Fruit fly (Drosophila melanogaster) whole organism, embryonic: Measurements from ENCODE around the gene Osi12.

Source experiments
- Aef1 ChIP-seq: fragments of 200-800 bp; sonication (Bioruptor generic); IDR thresholded peaks from 3 replicates; pipeline ENCODE4 v1.3.6; 2022; ENCODE audit warnings: missing biosample characterization, missing genetic modification characterization
- Awh ChIP-seq: fragments of 200-800 bp; sonication (Bioruptor generic); IDR thresholded peaks from 2 replicates; pipeline ENCODE4, ENCODE4 v1.3.6; 2022; ENCODE audit warnings: missing biosample characterization, missing genetic modification characterization
- CG10147 ChIP-seq: fragments of 200-800 bp; sonication (Bioruptor generic); optimal IDR thresholded peaks from 2 replicates; lab custom pipeline; 2019; ENCODE audit warnings: missing biosample characterization, mild to moderate bottlenecking, missing genetic modification characterization, moderate library complexity
- CG10209 ChIP-seq: fragments of 200-800 bp; sonication (Bioruptor generic); optimal IDR thresholded peaks from 3 replicates; lab custom pipeline; 2017; ENCODE audit warnings: missing biosample characterization, mild to moderate bottlenecking, missing genetic modification characterization, missing genetic modification reagents
- CG10543 ChIP-seq: fragments of 200-800 bp; sonication (Bioruptor generic); optimal IDR thresholded peaks from 3 replicates; lab custom pipeline; 2017; ENCODE audit warnings: missing biosample characterization, mild to moderate bottlenecking, missing genetic modification characterization, moderate library complexity
- CG10979 ChIP-seq: fragments of 200-800 bp; sonication (Bioruptor generic); optimal IDR thresholded peaks from 2 replicates; lab custom pipeline; 2018; ENCODE audit warnings: missing biosample characterization, mild to moderate bottlenecking, missing genetic modification characterization, moderate library complexity
- CG11504 ChIP-seq: fragments of 200-800 bp; sonication (Bioruptor generic); optimal IDR thresholded peaks from 3 replicates; lab custom pipeline; 2019; ENCODE audit warnings: missing biosample characterization, mild to moderate bottlenecking, missing genetic modification characterization, moderate library complexity
- CG13775 ChIP-seq: fragments of 200-800 bp; sonication (Bioruptor generic); optimal IDR thresholded peaks from 3 replicates; lab custom pipeline; 2017; ENCODE audit warnings: missing biosample characterization, mild to moderate bottlenecking, missing genetic modification characterization
- CG17802 ChIP-seq: fragments of 200-800 bp; sonication (Bioruptor generic); optimal IDR thresholded peaks from 2 replicates; lab custom pipeline; 2018; ENCODE audit warnings: missing biosample characterization, mild to moderate bottlenecking, missing genetic modification characterization, moderate library complexity
- CG17829 ChIP-seq: fragments of 200-800 bp; optimal IDR thresholded peaks from 2 replicates; lab custom pipeline; 2019; ENCODE audit warnings: missing biosample characterization, mild to moderate bottlenecking, missing genetic modification characterization, moderate library complexity
- CG1792 ChIP-seq: fragments of 200-800 bp; sonication (Bioruptor generic); optimal IDR thresholded peaks from 2 replicates; lab custom pipeline; 2016; ENCODE audit warnings: missing biosample characterization, missing genetic modification characterization
- CG18262 ChIP-seq: fragments of 200-800 bp; optimal IDR thresholded peaks from 3 replicates; lab custom pipeline; 2019; ENCODE audit warnings: missing biosample characterization, mild to moderate bottlenecking, missing genetic modification characterization, moderate library complexity
- CG2116 ChIP-seq: fragments of 200-800 bp; sonication (Bioruptor generic); optimal IDR thresholded peaks from 3 replicates; lab custom pipeline; 2018; ENCODE audit warnings: missing biosample characterization, mild to moderate bottlenecking, missing genetic modification characterization
- CG2120 ChIP-seq: fragments of 200-800 bp; sonication (Bioruptor generic); optimal IDR thresholded peaks from 3 replicates; lab custom pipeline; 2016; ENCODE audit warnings: missing biosample characterization, missing genetic modification characterization
- CG2202 ChIP-seq: fragments of 200-800 bp; sonication (Bioruptor generic); optimal IDR thresholded peaks from 2 replicates; lab custom pipeline; 2018; ENCODE audit warnings: missing biosample characterization, mild to moderate bottlenecking, missing genetic modification characterization
- CG31224 ChIP-seq: fragments of 200-800 bp; sonication (Bioruptor generic); IDR thresholded peaks from 2 replicates; pipeline ENCODE4 v1.3.6; 2022; ENCODE audit warnings: missing biosample characterization, missing genetic modification characterization
- CG31441 ChIP-seq: fragments of 200-800 bp; sonication (Bioruptor generic); IDR thresholded peaks from 2 replicates; pipeline ENCODE4 v1.3.6; 2022; ENCODE audit warnings: missing biosample characterization, missing genetic modification characterization
- CG4424 ChIP-seq: fragments of 200-800 bp; sonication (Bioruptor generic); optimal IDR thresholded peaks from 3 replicates; lab custom pipeline; 2016; ENCODE audit warnings: missing biosample characterization, missing genetic modification characterization
- CG6175 ChIP-seq: fragments of 200-800 bp; sonication (Bioruptor generic); IDR thresholded peaks from 3 replicates; pipeline ENCODE4 v1.3.6; 2022; ENCODE audit warnings: missing biosample characterization, missing genetic modification characterization
- CG6689 ChIP-seq: fragments of 200-800 bp; sonication (Bioruptor generic); IDR thresholded peaks from 2 replicates; pipeline ENCODE4 v1.3.6; 2022; ENCODE audit warnings: missing biosample characterization, missing genetic modification characterization
- CG7357 ChIP-seq: fragments of 200-800 bp; sonication (Bioruptor generic); IDR thresholded peaks from 3 replicates; pipeline ENCODE4 v1.3.6; 2022; ENCODE audit warnings: missing biosample characterization, missing genetic modification characterization
- CG8281 ChIP-seq: fragments of 200-800 bp; sonication (Bioruptor generic); optimal IDR thresholded peaks from 2 replicates; lab custom pipeline; 2018; ENCODE audit warnings: missing biosample characterization, mild to moderate bottlenecking, missing genetic modification characterization, moderate library complexity
- Dip3 ChIP-seq: fragments of 200-800 bp; sonication (Bioruptor generic); optimal IDR thresholded peaks from 3 replicates; lab custom pipeline; 2016; ENCODE audit warnings: missing biosample characterization, missing genetic modification characterization
- Doc3 ChIP-seq: fragments of 200-800 bp; sonication (Bioruptor generic); IDR thresholded peaks from 3 replicates; pipeline ENCODE4 v1.3.6; 2022; ENCODE audit warnings: missing biosample characterization, missing genetic modification characterization; ENCODE audit not compliant: partially characterized antibody
- E2f1 ChIP-seq: fragments of 200-800 bp; sonication (Bioruptor generic); IDR thresholded peaks from 2 replicates; pipeline ENCODE4 v1.3.6; 2022; ENCODE audit warnings: missing biosample characterization, missing genetic modification characterization
- HLH54F ChIP-seq: fragments of 200-800 bp; sonication (Bioruptor generic); optimal IDR thresholded peaks from 3 replicates; lab custom pipeline; 2016; ENCODE audit warnings: missing biosample characterization, missing genetic modification characterization
- Hmx ChIP-seq: fragments of 200-800 bp; sonication (Bioruptor generic); optimal IDR thresholded peaks from 2 replicates; lab custom pipeline; 2016; ENCODE audit warnings: missing biosample characterization, missing genetic modification characterization
- Hr51 ChIP-seq, 2 experiments: fragments of 200-800 bp; sonication (Bioruptor generic); optimal IDR thresholded peaks; 2 replicates in 1 of 2; 3 replicates in 1 of 2; lab custom pipeline; 2016 to 2018; ENCODE audit warnings: missing biosample characterization in 2 of 2, missing genetic modification characterization in 2 of 2, mild to moderate bottlenecking in 1 of 2, moderate library complexity in 1 of 2
- MBD-R2 ChIP-seq: fragments of 200-800 bp; sonication (Bioruptor generic); IDR thresholded peaks from 2 replicates; pipeline ENCODE4 v1.3.6; 2022; ENCODE audit warnings: missing biosample characterization, missing genetic modification characterization
- Mes4 ChIP-seq: fragments of 200-800 bp; sonication (Bioruptor generic); optimal IDR thresholded peaks from 2 replicates; lab custom pipeline; 2016; ENCODE audit warnings: missing biosample characterization, missing genetic modification characterization
- Sox102F ChIP-seq: fragments of 200-800 bp; sonication (Bioruptor generic); optimal IDR thresholded peaks from 2 replicates; lab custom pipeline; 2018; ENCODE audit warnings: missing biosample characterization, mild to moderate bottlenecking, missing genetic modification characterization, moderate library complexity
- Ssrp ChIP-seq: fragments of 200-800 bp; sonication (Bioruptor generic); optimal IDR thresholded peaks from 2 replicates; lab custom pipeline; 2018; ENCODE audit warnings: missing biosample characterization, mild to moderate bottlenecking, missing genetic modification characterization, moderate library complexity
- aop ChIP-seq: fragments of 200-800 bp; sonication (Bioruptor generic); IDR thresholded peaks from 2 replicates; pipeline ENCODE4 v1.3.6; 2022; ENCODE audit warnings: missing biosample characterization, missing genetic modification characterization
- chn ChIP-seq: fragments of 200-800 bp; sonication (Bioruptor generic); optimal IDR thresholded peaks from 2 replicates; lab custom pipeline; 2016; ENCODE audit warnings: missing biosample characterization, missing genetic modification characterization
- crp ChIP-seq, 2 experiments: fragments of 200-800 bp; sonication (Bioruptor generic); optimal IDR thresholded peaks; 2 replicates in 1 of 2; 3 replicates in 1 of 2; lab custom pipeline; 2017; ENCODE audit warnings: missing biosample characterization in 2 of 2, missing genetic modification characterization in 2 of 2, mild to moderate bottlenecking in 1 of 2, moderate library complexity in 1 of 2
- dm ChIP-seq: fragments of 200-800 bp; sonication (Bioruptor generic); optimal IDR thresholded peaks from 3 replicates; lab custom pipeline; 2016; ENCODE audit warnings: missing biosample characterization, missing genetic modification characterization
- en ChIP-seq: fragments of 200-800 bp; sonication (Bioruptor generic); optimal IDR thresholded peaks from 2 replicates; lab custom pipeline; 2016; ENCODE audit warnings: missing biosample characterization, missing genetic modification characterization
- eve ChIP-seq, 2 experiments: fragments of >200 bp; optimal IDR thresholded peaks; 2 replicates each; lab custom pipeline; 2017; ENCODE audit warnings: missing biosample characterization in 2 of 2, missing genetic modification characterization in 2 of 2
- fd3F ChIP-seq: fragments of 200-800 bp; sonication (Bioruptor generic); optimal IDR thresholded peaks from 2 replicates; lab custom pipeline; 2018; ENCODE audit warnings: missing biosample characterization, mild to moderate bottlenecking, missing genetic modification characterization, moderate library complexity
- gcm2 ChIP-seq: fragments of 200-800 bp; sonication (Bioruptor generic); optimal IDR thresholded peaks from 2 replicates; lab custom pipeline; 2016; ENCODE audit warnings: missing biosample characterization, missing genetic modification characterization
- hb ChIP-seq: fragments of 200-800 bp; sonication (Bioruptor generic); IDR thresholded peaks from 3 replicates; pipeline ENCODE4 v1.3.6; 2022; ENCODE audit warnings: missing biosample characterization, missing genetic modification characterization; ENCODE audit not compliant: partially characterized antibody
- ind ChIP-seq: fragments of 200-800 bp; sonication (Bioruptor generic); optimal IDR thresholded peaks from 3 replicates; lab custom pipeline; 2016; ENCODE audit warnings: missing biosample characterization, missing genetic modification characterization
- inv ChIP-seq: fragments of 200-800 bp; sonication (Bioruptor generic); IDR thresholded peaks from 2 replicates; pipeline ENCODE4 v1.3.6; 2022; ENCODE audit warnings: missing biosample characterization, missing genetic modification characterization; ENCODE audit not compliant: partially characterized antibody
- ken ChIP-seq: fragments of 200-800 bp; sonication (Bioruptor generic); IDR thresholded peaks from 3 replicates; pipeline ENCODE4 v1.3.6; 2022; ENCODE audit warnings: missing biosample characterization, missing genetic modification characterization
- luna ChIP-seq: fragments of 200-800 bp; sonication (Bioruptor generic); optimal IDR thresholded peaks from 2 replicates; lab custom pipeline; 2016; ENCODE audit warnings: missing biosample characterization, missing genetic modification characterization
- onecut ChIP-seq: fragments of 200-800 bp; sonication (Bioruptor generic); IDR thresholded peaks from 2 replicates; pipeline ENCODE4 v1.3.6; 2022; ENCODE audit warnings: missing biosample characterization, missing genetic modification characterization
- p53 ChIP-seq: fragments of 200-800 bp; sonication (Bioruptor generic); optimal IDR thresholded peaks from 2 replicates; lab custom pipeline; 2016; ENCODE audit warnings: missing biosample characterization, missing genetic modification characterization
- row ChIP-seq: fragments of 200-800 bp; sonication (Bioruptor generic); IDR thresholded peaks from 3 replicates; pipeline ENCODE4 v1.3.6; 2022; ENCODE audit warnings: missing biosample characterization, missing genetic modification characterization
- toy ChIP-seq: fragments of 200-800 bp; sonication (Bioruptor generic); IDR thresholded peaks from 2 replicates; pipeline ENCODE4 v1.3.6; 2022; ENCODE audit warnings: missing biosample characterization, missing genetic modification characterization
- trem ChIP-seq: fragments of 200-800 bp; optimal IDR thresholded peaks from 3 replicates; lab custom pipeline; 2019; ENCODE audit warnings: missing biosample characterization, mild to moderate bottlenecking, missing genetic modification characterization, moderate library complexity
- vvl ChIP-seq: fragments of 200-800 bp; sonication (Bioruptor generic); IDR thresholded peaks from 2 replicates; pipeline ENCODE4 v1.3.6; 2022; ENCODE audit warnings: missing biosample characterization, missing genetic modification characterization
- yki ChIP-seq: fragments of >200 bp; optimal IDR thresholded peaks from 3 replicates; lab custom pipeline; 2018

Gene Osi12

DNA sequence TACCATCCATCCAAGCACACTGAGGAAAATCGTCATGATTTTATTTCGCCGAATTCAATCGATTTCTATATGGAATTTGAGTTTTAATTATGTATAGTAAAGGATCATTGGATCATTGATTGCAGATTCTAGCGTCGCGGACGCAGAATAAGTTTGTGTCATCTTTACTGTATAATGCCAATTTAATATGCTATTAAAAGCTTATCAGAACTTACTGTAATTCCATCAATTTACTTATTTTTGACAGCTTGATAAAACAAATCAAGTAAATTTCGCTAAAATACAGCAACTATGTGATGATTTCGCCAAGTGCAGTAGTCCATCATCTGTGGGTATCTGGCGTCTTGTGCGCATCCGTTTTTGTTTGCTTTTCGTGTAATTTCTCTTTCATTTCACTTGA, 45.2 kb upstream of the Osi12 start (continued):
- peak; percentile 42; the same call in 1 of the 2 replicates for TF ChIP-seq CG31441 (GFP tag; lab: Robert Waterston, UW)
- TF ChIP-seq en (GFP tag; lab: Kevin White, UChicago): no peak
- TF ChIP-seq row (GFP tag; lab: Robert Waterston, UW): 0 out of 3 replicates have a peak, but pooled peaks have one; percentile 8
- TF ChIP-seq CG10209 (GFP tag; lab: Kevin White, UChicago): no peak
- no peak for TF ChIP-seq HLH54F
- TF ChIP-seq CG17829 (tag; lab: Kevin White, UChicago): no peak
- TF ChIP-seq onecut (GFP tag; lab: Robert Waterston, UW): no peak
- no peak for TF ChIP-seq E2f1 (GFP tag; lab: Robert Waterston, UW)
- TF ChIP-seq Sox102F: peak; percentile 52
- TF ChIP-seq crp (GFP tag; optimal IDR thresholded peaks at IDR 0.05; lab: Kevin White, UChicago): no peak
- no peak for TF ChIP-seq yki (lab: Kevin White, UChicago)
- no peak for TF ChIP-seq vvl
- peak; percentile 5 for TF ChIP-seq Ssrp (tag; lab: Kevin White, UChicago)
- TF ChIP-seq aop (GFP tag; lab: Robert Waterston, UW): no peak
- TF ChIP-seq CG8281 (tag; lab: Kevin White, UChicago): no peak
- TF ChIP-seq fd3F (GFP tag; lab: Kevin White, UChicago): no peak
- TF ChIP-seq Hr51 (GFP tag; optimal IDR thresholded peaks at IDR 0.05; lab: Kevin White, UChicago): peak in 1 of 2 experiments; percentile 37
- TF ChIP-seq CG10979 (tag; lab: Kevin White, UChicago): peak; percentile 21
- TF ChIP-seq hb (GFP tag; lab: Robert Waterston, UW): no peak
- no peak for TF ChIP-seq CG4424 (GFP tag; lab: Kevin White, UChicago)
- TF ChIP-seq gcm2: no peak
- no peak for TF ChIP-seq ind (GFP tag; lab: Kevin White, UChicago)
- no peak for TF ChIP-seq chn (GFP tag; lab: Kevin White, UChicago)
- no peak for TF ChIP-seq CG2202 (tag; lab: Kevin White, UChicago)
- TF ChIP-seq trem: no peak
- no peak for TF ChIP-seq toy (GFP tag; lab: Robert Waterston, UW)
- TF ChIP-seq dm (GFP tag; lab: Kevin White, UChicago): no peak
- no peak for TF ChIP-seq Dip3 (GFP tag; lab: Kevin White, UChicago)
- no peak for TF ChIP-seq Doc3 (GFP tag; lab: Robert Waterston, UW)
- TF ChIP-seq Mes4: no peak
- no peak for TF ChIP-seq CG10543 (GFP tag; lab: Kevin White, UChicago)
- no peak for TF ChIP-seq ken (GFP tag; lab: Robert Waterston, UW)
- TF ChIP-seq eve (GFP tag; optimal IDR thresholded peaks at IDR 0.05; lab: Kevin White, UChicago): peak in 1 of 2 experiments; percentile 66
- TF ChIP-seq CG11504: peak; percentile 63
- TF ChIP-seq CG10147 (GFP tag; lab: Kevin White, UChicago): no peak
- no peak for TF ChIP-seq CG2120 (GFP tag; lab: Kevin White, UChicago)
- TF ChIP-seq CG6175: no peak
- no peak for TF ChIP-seq luna (GFP tag; lab: Kevin White, UChicago)
- TF ChIP-seq CG13775 (GFP tag; lab: Kevin White, UChicago): no peak
- no peak for TF ChIP-seq CG2116
- TF ChIP-seq CG6689 (GFP tag; lab: Robert Waterston, UW): no peak
- peak; percentile 19 for TF ChIP-seq CG18262 (tag; lab: Kevin White, UChicago)
- TF ChIP-seq CG1792 (GFP tag; lab: Kevin White, UChicago): no peak
- no peak for TF ChIP-seq p53 (GFP tag; lab: Kevin White, UChicago)
- TF ChIP-seq inv (GFP tag; lab: Robert Waterston, UW): no peak
- no peak for TF ChIP-seq CG7357 (GFP tag; lab: Robert Waterston, UW)
- no peak for TF ChIP-seq CG17802 (tag; lab: Kevin White, UChicago)
- no peak for TF ChIP-seq Awh (GFP tag; lab: Robert Waterston, UW)
- no peak for TF ChIP-seq Hmx (GFP tag; lab: Kevin White, UChicago)
- no peak for TF ChIP-seq Aef1 (GFP tag; lab: Robert Waterston, UW)
- TF ChIP-seq MBD-R2 (GFP tag; lab: Robert Waterston, UW): no peak
- no peak for TF ChIP-seq CG31224 (GFP tag; lab: Robert Waterston, UW)
